Fruit fly (Drosophila melanogaster) whole organism, larva: ENCODE results near the gene Wdr62.
A peak's percentile ranks its signal among the peaks of the same experiment; 100 is the strongest.

Experiments used
- noc ChIP-seq: fragments of 200-800 bp; sonication (Bioruptor generic); optimal IDR thresholded peaks from 3 replicates; lab custom pipeline; 2019; ENCODE audit warnings: missing biosample characterization, mild to moderate bottlenecking, missing genetic modification characterization, moderate library complexity

Wdr62 gene

dm6 chr2L:1909681-1910080 is 25.3 kb downstream of the Wdr62 start:
- no peak for TF ChIP-seq noc (tag; lab: Kevin White, UChicago)

DNA sequence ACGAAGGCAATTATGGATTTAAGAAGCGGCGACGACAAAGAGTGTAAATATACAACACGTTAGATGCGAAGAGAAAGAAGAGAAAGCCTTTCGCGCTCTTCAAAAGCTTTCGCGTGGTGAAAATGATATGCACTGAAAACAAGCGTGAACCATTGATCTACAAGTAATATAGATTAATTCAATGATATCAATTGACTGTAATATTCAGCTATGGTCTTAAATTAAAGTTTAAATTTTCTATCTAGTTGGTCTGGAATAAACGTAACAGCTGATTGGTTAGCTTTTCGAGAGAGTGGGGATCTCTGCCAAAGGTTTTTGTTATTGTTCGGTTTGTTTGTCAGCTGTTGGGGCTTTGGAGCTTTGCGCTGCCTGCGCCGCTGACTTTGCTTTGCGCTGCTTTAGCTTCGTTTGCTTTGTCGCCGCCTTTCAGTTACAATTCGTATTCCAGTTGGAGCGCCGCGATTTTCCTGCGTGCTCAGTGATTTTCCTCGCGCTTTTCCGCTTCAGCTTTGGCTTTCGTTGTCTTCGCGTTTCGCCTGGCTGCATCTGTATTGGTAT is 27.0 kb downstream of the Wdr62 start:
- peak; percentile 42 for TF ChIP-seq noc (tag; lab: Kevin White, UChicago)

DNA sequence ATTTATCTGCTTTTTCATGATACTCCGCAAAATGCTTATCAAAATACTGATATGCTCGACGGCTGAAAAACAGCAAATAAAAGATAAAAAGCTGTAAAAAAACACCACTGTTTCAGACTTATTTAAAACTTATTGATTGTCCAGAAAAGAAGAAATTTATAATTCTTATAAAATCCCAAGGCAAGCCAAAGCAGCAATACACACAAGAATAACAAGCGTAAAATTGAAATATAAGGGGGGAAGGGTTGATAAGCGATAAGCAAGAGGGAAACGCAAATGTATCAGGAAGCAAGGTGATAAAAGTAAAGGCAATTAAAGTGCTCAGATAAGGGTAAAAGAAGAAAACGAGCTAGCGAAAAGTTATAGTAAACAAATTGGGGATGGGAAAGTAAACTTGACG is 28.1 kb downstream of the Wdr62 start:
- peak; percentile 72 for TF ChIP-seq noc (tag; lab: Kevin White, UChicago)

DNA sequence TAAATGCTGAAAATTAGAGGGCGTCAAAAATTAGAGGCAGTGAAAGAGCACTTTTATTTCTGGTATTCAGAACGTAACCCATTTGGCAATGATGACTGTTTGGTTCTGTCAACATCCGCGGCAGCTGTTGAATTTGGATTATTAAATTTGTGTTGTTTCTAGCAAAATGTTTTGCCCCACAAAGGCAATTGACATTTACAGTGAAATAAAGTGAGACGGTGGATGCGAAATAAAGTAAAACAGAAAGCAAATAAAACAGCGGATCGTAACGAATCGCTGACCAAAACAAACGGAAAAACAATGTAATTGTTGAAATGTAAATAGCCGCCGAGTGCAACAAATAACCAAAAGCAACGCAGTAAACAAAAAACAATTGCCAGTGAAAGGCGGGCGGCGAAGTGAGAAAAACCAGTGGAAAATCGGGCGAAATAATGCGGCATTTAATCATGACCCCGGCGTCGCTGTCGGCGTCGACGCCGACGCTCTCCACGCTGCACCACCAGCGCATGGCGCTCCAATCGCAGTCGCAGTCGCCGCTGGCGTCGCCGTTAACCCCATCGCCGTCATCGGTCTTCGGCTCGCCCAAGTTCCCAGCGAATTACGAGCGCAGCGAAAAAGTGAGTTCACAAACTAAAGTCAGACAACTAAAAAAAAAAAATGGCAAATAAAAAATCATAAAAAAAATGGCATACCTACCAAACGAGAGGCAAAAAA is 28.8 kb downstream of the Wdr62 start:
- no peak for TF ChIP-seq noc (tag; lab: Kevin White, UChicago)

DNA sequence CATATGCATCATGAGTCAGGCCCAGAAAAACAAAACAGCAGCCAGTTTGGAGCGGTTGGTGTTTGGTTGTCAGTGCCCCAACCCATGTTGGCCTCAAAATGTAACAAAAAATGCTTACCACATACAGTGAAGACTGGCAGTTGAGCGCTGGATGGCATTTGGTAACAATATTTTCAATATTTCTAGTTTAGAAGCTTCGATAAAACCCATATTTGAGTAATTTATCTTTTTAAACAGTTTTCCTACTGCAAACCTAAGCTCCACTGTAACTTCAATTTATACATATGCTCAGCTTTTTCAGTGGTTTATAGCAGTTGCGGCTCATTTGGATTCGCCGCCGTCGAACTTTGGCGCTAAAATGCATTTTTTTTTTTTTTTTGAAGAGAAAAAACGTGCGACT is 32.0 kb downstream of the Wdr62 start:
- TF ChIP-seq noc (tag; lab: Kevin White, UChicago) = no peak

DNA sequence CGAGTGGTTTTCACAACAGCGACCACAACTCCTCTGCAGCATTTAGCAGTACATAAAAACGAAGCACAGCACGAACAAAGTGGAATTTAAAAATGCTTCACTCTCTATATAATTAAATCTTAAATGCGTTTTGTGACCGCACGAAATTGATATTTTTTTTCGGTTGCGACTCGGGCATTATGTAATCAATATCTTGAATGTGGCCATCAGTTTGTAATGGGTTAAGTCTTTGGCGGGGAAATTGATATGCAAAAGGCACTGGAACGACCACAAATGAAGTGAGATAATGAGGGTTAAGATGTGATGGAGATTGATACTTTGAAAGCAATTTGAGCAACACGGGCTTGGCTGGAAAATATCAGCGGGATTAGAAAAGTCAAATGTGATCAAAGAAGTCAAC is 39.4 kb downstream of the Wdr62 start:
- no peak for TF ChIP-seq noc (tag; lab: Kevin White, UChicago)

DNA sequence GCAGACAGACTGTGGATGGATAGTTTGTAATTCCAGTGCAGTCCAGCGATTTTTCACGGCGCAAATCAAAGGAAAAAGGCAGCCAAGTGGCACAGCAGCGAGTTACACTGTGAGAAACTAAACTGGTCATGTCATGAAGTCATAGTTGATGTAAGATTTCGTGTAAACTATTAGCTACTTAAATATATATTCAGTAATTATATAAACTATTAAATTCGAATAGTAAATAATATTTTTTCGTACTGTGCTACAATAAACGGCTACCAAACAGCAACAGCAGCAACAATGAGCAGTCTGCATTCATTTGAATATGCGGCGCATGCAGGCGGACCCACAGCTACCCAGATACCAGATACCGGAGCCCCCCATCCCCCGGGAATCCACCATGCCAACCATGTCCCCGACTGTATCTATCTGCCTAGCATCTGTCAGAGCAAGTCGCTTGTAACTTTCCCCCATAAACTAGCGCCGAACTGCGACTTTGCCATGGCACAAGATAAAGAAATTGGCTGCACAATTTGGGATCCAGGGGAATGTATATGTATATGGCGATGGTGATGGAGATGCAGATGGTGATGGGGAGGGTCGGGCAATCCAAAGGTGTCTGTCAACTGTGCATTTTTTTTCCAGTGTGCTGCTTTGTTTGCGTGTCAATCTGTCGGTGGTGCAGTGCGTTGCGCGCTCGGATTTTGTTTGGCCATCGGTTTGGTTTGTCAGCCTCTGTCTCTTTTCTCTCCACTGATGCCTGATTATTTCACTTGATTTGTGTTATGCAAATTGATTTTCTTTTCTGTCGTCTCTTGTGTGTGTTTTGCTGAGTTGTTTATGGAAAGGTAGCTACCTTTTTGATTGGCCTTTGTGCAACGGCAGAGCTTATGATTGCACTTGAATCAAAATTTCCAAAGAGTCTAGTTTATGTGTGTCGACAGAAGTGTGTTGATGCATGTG is 41.8 kb downstream of the Wdr62 start:
- TF ChIP-seq noc (tag; lab: Kevin White, UChicago) = no peak

dm6 chr2L:1927406-1927805 is 43.0 kb downstream of the Wdr62 start:
- no peak for TF ChIP-seq noc (tag; lab: Kevin White, UChicago)

dm6 chr2L:1930565-1931201 is 46.3 kb downstream of the Wdr62 start:
- TF ChIP-seq noc (tag; lab: Kevin White, UChicago) = no peak

DNA sequence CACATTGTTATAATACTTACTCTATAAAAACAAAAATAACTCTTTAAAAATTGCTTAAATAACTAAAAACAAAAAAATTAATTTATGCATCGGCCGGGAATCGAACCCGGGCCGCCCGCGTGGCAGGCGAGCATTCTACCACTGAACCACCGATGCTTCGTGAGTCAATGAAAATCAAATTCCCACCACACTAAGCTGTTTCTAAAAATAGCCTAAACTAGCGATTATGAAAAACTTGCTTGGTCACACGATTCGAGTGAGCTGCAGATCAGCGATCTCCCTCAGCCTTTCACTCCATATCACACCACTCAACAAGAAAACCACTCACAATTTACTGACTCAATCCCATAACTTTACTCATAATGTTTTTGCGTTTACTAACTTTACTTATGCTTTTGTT is 53.6 kb downstream of the Wdr62 start:
- no peak for TF ChIP-seq noc (tag; lab: Kevin White, UChicago)

- TF ChIP-seq noc (tag; lab: Kevin White, UChicago) = no peak
Observed at dm6 chr2L:1944473-1945110, 60.2 kb downstream of the Wdr62 start.

DNA sequence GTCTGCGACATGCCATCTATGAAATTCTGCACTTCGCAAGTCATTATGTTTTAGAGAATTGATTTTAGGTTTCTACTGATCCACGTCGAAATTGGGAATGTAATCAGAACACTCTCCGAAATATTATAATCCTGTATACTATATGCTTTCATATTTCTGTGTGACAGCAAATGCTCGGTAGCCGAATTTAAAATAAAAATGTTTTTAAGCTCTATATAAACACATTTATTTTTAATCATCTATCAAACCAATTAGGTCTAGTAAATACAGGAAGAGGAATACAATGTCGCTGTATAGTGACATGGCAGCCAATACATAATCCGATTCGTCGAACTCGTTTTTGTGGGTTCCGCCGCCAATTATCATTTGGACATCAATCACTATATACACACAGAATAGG is 61.2 kb downstream of the Wdr62 start, which contains the start of gene CG15357:
CG15357 (minus strand) TSS at position 101 of the 400 bp plus-strand sequence.
- no peak for TF ChIP-seq noc (tag; lab: Kevin White, UChicago)

dm6 chr2L:1946628-1947027 is 62.2 kb downstream of the Wdr62 start, which contains the start of gene CG33673:
Gene CG33673, minus strand, starts transcription at chr2L:1946728.
- TF ChIP-seq noc (tag; lab: Kevin White, UChicago) = no peak

dm6 chr2L:1947959-1948358 is 63.5 kb downstream of the Wdr62 start:
- no peak for TF ChIP-seq noc (tag; lab: Kevin White, UChicago)

- no peak for TF ChIP-seq noc (tag; lab: Kevin White, UChicago)
Observed at dm6 chr2L:1954541-1954940, 70.1 kb downstream of the Wdr62 start.
